Fruit fly (Drosophila melanogaster): ENCODE results near the gene und.

The und gene

dm6 chr2L:9746236-9747225 is 16.6 kb upstream of the und start, which contains the start of gene Nckx30C:
TSS of gene Nckx30C (minus strand) at chr2L:9746495.
- TF ChIP-seq dac (GFP tag; optimal IDR thresholded peaks at IDR 0.05) (peak; percentile 34), vri (GFP tag; optimal IDR thresholded peaks at IDR 0.05) (no peak)

dm6 chr2L:9749745-9750144 is 13.4 kb upstream of the und start, which contains the start of gene Cyp4e3:
TSS of gene Cyp4e3 (minus strand) at chr2L:9750071.
- no peak for TF ChIP-seq lz (GFP tag; optimal IDR thresholded peaks at IDR 0.05)
- TF ChIP-seq CG8632 (GFP tag; optimal IDR thresholded peaks at IDR 0.05): no peak
- TF ChIP-seq cyc (GFP tag; optimal IDR thresholded peaks at IDR 0.05): no peak
- TF ChIP-seq spab (GFP tag; optimal IDR thresholded peaks at IDR 0.05): no peak
- peak; percentile 38 for TF ChIP-seq svp (GFP tag)
- no peak for TF ChIP-seq Sox15 (GFP tag; optimal IDR thresholded peaks at IDR 0.05)
- TF ChIP-seq fkh (GFP tag; optimal IDR thresholded peaks at IDR 0.05): no peak

dm6 chr2L:9753357-9753756 is 9.8 kb upstream of the und start:
- TF ChIP-seq esn (GFP tag; optimal IDR thresholded peaks at IDR 0.05): no peak
- TF ChIP-seq fkh (GFP tag; optimal IDR thresholded peaks at IDR 0.05): no peak
- no peak for TF ChIP-seq Eip93F (GFP tag; optimal IDR thresholded peaks at IDR 0.05)
- TF ChIP-seq Eip75B (GFP tag; optimal IDR thresholded peaks at IDR 0.05): no peak
- TF ChIP-seq pdm3 (GFP tag; optimal IDR thresholded peaks at IDR 0.05): no peak
- no peak for TF ChIP-seq acj6 (GFP tag; optimal IDR thresholded peaks at IDR 0.05)
- no peak for TF ChIP-seq Hr39 (GFP tag; optimal IDR thresholded peaks at IDR 0.05)
- no peak for TF ChIP-seq CG8119 (GFP tag; IDR thresholded peaks at IDR 0.05)
- no peak for TF ChIP-seq Ets96B (tag; optimal IDR thresholded peaks at IDR 0.05)
- TF ChIP-seq CG31627 (GFP tag; optimal IDR thresholded peaks at IDR 0.05): no peak

dm6 chr2L:9754817-9755216 is 8.4 kb upstream of the und start:
- TF ChIP-seq salr (GFP tag; optimal IDR thresholded peaks at IDR 0.05) (no peak), fd59A (GFP tag; optimal IDR thresholded peaks at IDR 0.05) (no peak), CG16779 (tag; optimal IDR thresholded peaks at IDR 0.05) (no peak), Eip93F (GFP tag; optimal IDR thresholded peaks at IDR 0.05) (no peak), cyc (GFP tag; optimal IDR thresholded peaks at IDR 0.05) (no peak), Lpt (GFP tag; optimal IDR thresholded peaks at IDR 0.05) (no peak), Sox14 (GFP tag; optimal IDR thresholded peaks at IDR 0.05) (no peak), CG32006 (GFP tag; optimal IDR thresholded peaks at IDR 0.05) (peak; percentile 34), CG3032 (tag; optimal IDR thresholded peaks at IDR 0.05) (no peak), CG6792 (GFP tag; optimal IDR thresholded peaks at IDR 0.05) (no peak), pdm3 (GFP tag; optimal IDR thresholded peaks at IDR 0.05) (no peak), CG9139 (GFP tag; optimal IDR thresholded peaks at IDR 0.05) (no peak), spab (GFP tag; optimal IDR thresholded peaks at IDR 0.05) (no peak), CG8119 (GFP tag; IDR thresholded peaks at IDR 0.05) (no peak), CG6276 (GFP tag; optimal IDR thresholded peaks at IDR 0.05) (no peak), Hr39 (GFP tag; optimal IDR thresholded peaks at IDR 0.05) (no peak), svp (GFP tag) (peak; percentile 62), acj6 (GFP tag; optimal IDR thresholded peaks at IDR 0.05) (no peak), CG11762 (GFP tag; optimal IDR thresholded peaks at IDR 0.05; ENCODE audit: insufficient read depth) (no peak), CG7368 (GFP tag; optimal IDR thresholded peaks at IDR 0.05) (no peak), CG10669 (GFP tag; optimal IDR thresholded peaks at IDR 0.05) (peak; percentile 5), CG34406 (GFP tag; optimal IDR thresholded peaks at IDR 0.05) (no peak), CG3919 (GFP tag; optimal IDR thresholded peaks at IDR 0.05) (no peak), Hr38 (GFP tag; optimal IDR thresholded peaks at IDR 0.05) (no peak), topi (GFP tag; optimal IDR thresholded peaks at IDR 0.05) (no peak), esn (GFP tag; optimal IDR thresholded peaks at IDR 0.05) (no peak), CG31627 (GFP tag; optimal IDR thresholded peaks at IDR 0.05) (no peak), CG4318 (GFP tag; optimal IDR thresholded peaks at IDR 0.05) (no peak), Hr4 (GFP tag; optimal IDR thresholded peaks at IDR 0.05) (no peak), fd85E (GFP tag; optimal IDR thresholded peaks at IDR 0.05) (no peak), Gug (GFP tag; IDR thresholded peaks at IDR 0.05) (no peak), ss (GFP tag; optimal IDR thresholded peaks at IDR 0.05) (peak in 1 of 2 experiments; percentile 19), CG1621 (tag; optimal IDR thresholded peaks at IDR 0.05) (no peak), CG15336 (GFP tag; IDR thresholded peaks at IDR 0.05) (no peak), dsx (GFP tag; optimal IDR thresholded peaks at IDR 0.05; ENCODE audit: poor library complexity, severe bottlenecking) (no peak)

Data from whole organism, prepupa.